Fruit fly (Drosophila melanogaster) whole organism, embryonic: ENCODE results near the gene Dpm2.

Experiments
- Asciz ChIP-seq: fragments of 200-800 bp; sonication (Bioruptor generic); optimal IDR thresholded peaks from 2 replicates; lab custom pipeline; 2017; ENCODE audit warnings: missing biosample characterization, mild to moderate bottlenecking, missing genetic modification characterization, missing genetic modification reagents
- Atf6 ChIP-seq: fragments of 200-800 bp; sonication (Bioruptor generic); IDR thresholded peaks from 2 replicates; pipeline ENCODE4 v1.3.6; 2022; ENCODE audit warnings: missing biosample characterization, missing genetic modification characterization
- Blimp-1 ChIP-seq: fragments of 200-800 bp; sonication (Bioruptor generic); optimal IDR thresholded peaks from 3 replicates; lab custom pipeline; 2018; ENCODE audit warnings: missing biosample characterization, missing genetic modification characterization, mild to moderate bottlenecking, moderate library complexity, missing genetic modification reagents
- CG11696 ChIP-seq: fragments of 200-800 bp; sonication (Bioruptor generic); IDR thresholded peaks from 2 replicates; pipeline ENCODE4 v1.3.6; 2022; ENCODE audit warnings: missing biosample characterization, missing genetic modification characterization
- CG12104 ChIP-seq: fragments of 200-800 bp; sonication (Bioruptor generic); optimal IDR thresholded peaks from 3 replicates; lab custom pipeline; 2016; ENCODE audit warnings: missing biosample characterization, missing genetic modification characterization
- CG12744 ChIP-seq: fragments of 200-800 bp; sonication (Bioruptor generic); optimal IDR thresholded peaks from 2 replicates; lab custom pipeline; 2016; ENCODE audit warnings: missing biosample characterization, missing genetic modification characterization
- CG14860 ChIP-seq: fragments of 200-800 bp; sonication (Bioruptor generic); IDR thresholded peaks from 3 replicates; pipeline ENCODE4 v1.3.6; 2022; ENCODE audit warnings: missing biosample characterization, missing genetic modification characterization; ENCODE audit not compliant: partially characterized antibody
- CG15011 ChIP-seq: fragments of 200-800 bp; sonication (Bioruptor generic); optimal IDR thresholded peaks from 3 replicates; lab custom pipeline; 2018; ENCODE audit warnings: missing biosample characterization, mild to moderate bottlenecking, missing genetic modification characterization
- CG16863 ChIP-seq: fragments of 200-800 bp; sonication (Bioruptor generic); optimal IDR thresholded peaks from 3 replicates; lab custom pipeline; 2016; ENCODE audit warnings: missing biosample characterization, missing genetic modification characterization
- CG18599 ChIP-seq: fragments of 200-800 bp; sonication (Bioruptor generic); optimal IDR thresholded peaks from 3 replicates; lab custom pipeline; 2017; ENCODE audit warnings: missing biosample characterization, missing genetic modification characterization, mild to moderate bottlenecking, moderate library complexity, missing genetic modification reagents
- CG18764 ChIP-seq: fragments of 200-800 bp; sonication (Bioruptor generic); optimal IDR thresholded peaks from 3 replicates; lab custom pipeline; 2016; ENCODE audit warnings: missing biosample characterization, missing genetic modification characterization
- CG2129 ChIP-seq: fragments of 200-800 bp; sonication (Bioruptor generic); IDR thresholded peaks from 2 replicates; pipeline ENCODE4 v1.3.6; 2022; ENCODE audit warnings: missing biosample characterization, missing genetic modification characterization; ENCODE audit not compliant: partially characterized antibody
- CG2678 ChIP-seq: fragments of 200-800 bp; sonication (Bioruptor generic); optimal IDR thresholded peaks from 3 replicates; lab custom pipeline; 2019; ENCODE audit warnings: missing biosample characterization, mild to moderate bottlenecking, missing genetic modification characterization, moderate library complexity
- CG33213 ChIP-seq: fragments of 200-800 bp; sonication (Bioruptor generic); optimal IDR thresholded peaks from 3 replicates; lab custom pipeline; 2016; ENCODE audit warnings: missing biosample characterization, missing genetic modification characterization
- CG4424 ChIP-seq: fragments of 200-800 bp; sonication (Bioruptor generic); optimal IDR thresholded peaks from 3 replicates; lab custom pipeline; 2016; ENCODE audit warnings: missing biosample characterization, missing genetic modification characterization
- CG4617 ChIP-seq: fragments of 200-800 bp; sonication (Bioruptor generic); optimal IDR thresholded peaks from 3 replicates; lab custom pipeline; 2016; ENCODE audit warnings: missing biosample characterization, missing genetic modification characterization, borderline replicate concordance
- CG6654 ChIP-seq: fragments of 200-800 bp; sonication (Bioruptor generic); optimal IDR thresholded peaks from 2 replicates; lab custom pipeline; 2017; ENCODE audit warnings: missing biosample characterization, mild to moderate bottlenecking, missing genetic modification characterization
- CG8359 ChIP-seq: fragments of 200-800 bp; sonication (Bioruptor generic); optimal IDR thresholded peaks from 2 replicates; lab custom pipeline; 2017; ENCODE audit warnings: missing biosample characterization, mild to moderate bottlenecking, missing genetic modification characterization, borderline replicate concordance
- D19A ChIP-seq: fragments of 200-800 bp; optimal IDR thresholded peaks from 3 replicates; lab custom pipeline; 2019; ENCODE audit warnings: missing biosample characterization, mild to moderate bottlenecking, missing genetic modification characterization, moderate library complexity
- Dll ChIP-seq: fragments of 200-800 bp; sonication (Bioruptor generic); IDR thresholded peaks from 4 replicates; pipeline ENCODE4 v1.3.6; 2022; ENCODE audit warnings: missing biosample characterization, missing genetic modification characterization; ENCODE audit not compliant: partially characterized antibody
- E2f2 ChIP-seq: fragments of 200-800 bp; sonication (Bioruptor generic); IDR thresholded peaks from 2 replicates; pipeline ENCODE4 v1.3.6; 2022; ENCODE audit warnings: missing biosample characterization, missing genetic modification characterization
- ERR ChIP-seq: fragments of 200-800 bp; sonication (Bioruptor generic); optimal IDR thresholded peaks from 2 replicates; lab custom pipeline; 2016; ENCODE audit warnings: missing biosample characterization, missing genetic modification characterization
- Gsc ChIP-seq: fragments of 200-800 bp; sonication (Bioruptor generic); IDR thresholded peaks from 2 replicates; pipeline ENCODE4 v1.3.6; 2022; ENCODE audit warnings: missing biosample characterization, missing genetic modification characterization
- HLHmδ ChIP-seq: fragments of 200-800 bp; sonication (Bioruptor generic); optimal IDR thresholded peaks from 2 replicates; lab custom pipeline; 2018; ENCODE audit warnings: missing biosample characterization, mild to moderate bottlenecking, missing genetic modification characterization, moderate library complexity
- Jarid2 ChIP-seq: fragments of 200-800 bp; sonication (Bioruptor generic); optimal IDR thresholded peaks from 3 replicates; lab custom pipeline; 2017; ENCODE audit warnings: mild to moderate bottlenecking, missing biosample characterization, missing genetic modification reagents, missing genetic modification characterization
- Lhr ChIP-seq: fragments of 200-800 bp; sonication (Bioruptor generic); optimal IDR thresholded peaks from 3 replicates; lab custom pipeline; 2017; ENCODE audit warnings: mild to moderate bottlenecking, missing biosample characterization, missing genetic modification reagents, missing genetic modification characterization
- Max ChIP-seq: fragments of 200-800 bp; sonication (Bioruptor generic); optimal IDR thresholded peaks from 2 replicates; lab custom pipeline; 2016; ENCODE audit warnings: missing biosample characterization, mild to moderate bottlenecking, missing genetic modification characterization
- Pdp1 ChIP-seq, 2 experiments: fragments of 200-800 bp; sonication (Bioruptor generic); optimal IDR thresholded peaks; 3 replicates each; lab custom pipeline; 2016; ENCODE audit warnings: missing biosample characterization in 2 of 2, missing genetic modification characterization in 2 of 2, mild to moderate bottlenecking in 1 of 2, moderate library complexity in 1 of 2
- Usf ChIP-seq: fragments of 200-800 bp; sonication (Bioruptor generic); optimal IDR thresholded peaks from 2 replicates; lab custom pipeline; 2017; ENCODE audit warnings: missing genotype, missing biosample characterization, missing genetic modification characterization
- Xbp1 ChIP-seq: fragments of 200-800 bp; sonication (Bioruptor generic); optimal IDR thresholded peaks from 3 replicates; lab custom pipeline; 2016; ENCODE audit warnings: missing biosample characterization, mild to moderate bottlenecking, missing genetic modification characterization
- ato ChIP-seq: fragments of 200-800 bp; sonication (Bioruptor generic); IDR thresholded peaks from 2 replicates; pipeline ENCODE4 v1.3.6; 2022; ENCODE audit warnings: missing biosample characterization, missing genetic modification characterization; ENCODE audit not compliant: partially characterized antibody
- chif ChIP-seq, 2 experiments: fragments of 200-800 bp; sonication (Bioruptor generic); optimal IDR thresholded peaks; 3 replicates each; lab custom pipeline; 2016; ENCODE audit warnings: missing biosample characterization in 2 of 2, missing genetic modification characterization in 2 of 2
- chinmo ChIP-seq: fragments of 200-800 bp; sonication (Bioruptor generic); IDR thresholded peaks from 4 replicates; pipeline ENCODE4 v1.3.6; 2022; ENCODE audit warnings: missing biosample characterization, missing genetic modification characterization; ENCODE audit not compliant: partially characterized antibody
- grn ChIP-seq: fragments of 200-800 bp; sonication (Bioruptor generic); optimal IDR thresholded peaks from 3 replicates; lab custom pipeline; 2017; ENCODE audit warnings: missing biosample characterization, missing genetic modification characterization
- jing ChIP-seq: fragments of 200-800 bp; sonication (Bioruptor generic); optimal IDR thresholded peaks from 2 replicates; lab custom pipeline; 2018; ENCODE audit warnings: missing biosample characterization, mild to moderate bottlenecking, missing genetic modification characterization
- kni ChIP-seq: fragments of 200-800 bp; sonication (Bioruptor generic); optimal IDR thresholded peaks from 3 replicates; lab custom pipeline; 2017; ENCODE audit warnings: mild to moderate bottlenecking, missing biosample characterization, missing genetic modification reagents, missing genetic modification characterization
- lab ChIP-seq: fragments of 200-800 bp; sonication (Bioruptor generic); optimal IDR thresholded peaks from 3 replicates; lab custom pipeline; 2017; ENCODE audit warnings: missing biosample characterization, missing genetic modification characterization, mild to moderate bottlenecking, moderate library complexity, missing genetic modification reagents
- nom ChIP-seq: fragments of 200-800 bp; sonication (Bioruptor generic); optimal IDR thresholded peaks from 2 replicates; lab custom pipeline; 2017; ENCODE audit warnings: missing biosample characterization, missing genetic modification characterization, mild to moderate bottlenecking, moderate library complexity, missing genetic modification reagents
- oc ChIP-seq: fragments of 200-800 bp; sonication (Bioruptor generic); optimal IDR thresholded peaks from 2 replicates; lab custom pipeline; 2018; ENCODE audit warnings: missing biosample characterization, mild to moderate bottlenecking, missing genetic modification characterization, moderate library complexity
- pnt ChIP-seq: fragments of 200-800 bp; sonication (Bioruptor generic); optimal IDR thresholded peaks from 3 replicates; lab custom pipeline; 2016; ENCODE audit warnings: missing biosample characterization, missing genetic modification characterization
- pros ChIP-seq: fragments of 200-800 bp; sonication (Bioruptor generic); optimal IDR thresholded peaks from 3 replicates; lab custom pipeline; 2019; ENCODE audit warnings: missing biosample characterization, mild to moderate bottlenecking, missing genetic modification characterization, moderate library complexity
- schlank ChIP-seq: fragments of 200-800 bp; sonication (Bioruptor generic); optimal IDR thresholded peaks from 2 replicates; lab custom pipeline; 2018; ENCODE audit warnings: missing biosample characterization, mild to moderate bottlenecking, missing genetic modification characterization
- sima ChIP-seq: fragments of 200-800 bp; sonication (Bioruptor generic); optimal IDR thresholded peaks from 2 replicates; lab custom pipeline; 2016; ENCODE audit warnings: missing biosample characterization, missing genetic modification characterization
- slbo ChIP-seq: fragments of 200-800 bp; sonication (Bioruptor generic); IDR thresholded peaks from 2 replicates; pipeline ENCODE4 v1.3.6; 2022; ENCODE audit warnings: missing biosample characterization, missing genetic modification characterization
- trem ChIP-seq: fragments of 200-800 bp; optimal IDR thresholded peaks from 3 replicates; lab custom pipeline; 2019; ENCODE audit warnings: missing biosample characterization, mild to moderate bottlenecking, missing genetic modification characterization, moderate library complexity
- vnd ChIP-seq: fragments of 200-800 bp; sonication (Bioruptor generic); IDR thresholded peaks from 3 replicates; pipeline ENCODE4 v1.3.6; 2022; ENCODE audit warnings: missing biosample characterization, missing genetic modification characterization; ENCODE audit not compliant: partially characterized antibody
- vvl ChIP-seq: fragments of 200-800 bp; sonication (Bioruptor generic); IDR thresholded peaks from 2 replicates; pipeline ENCODE4 v1.3.6; 2022; ENCODE audit warnings: missing biosample characterization, missing genetic modification characterization
- wdn ChIP-seq: fragments of 200-800 bp; sonication (Bioruptor generic); IDR thresholded peaks from 2 replicates; pipeline ENCODE4 v1.3.6; 2022; ENCODE audit warnings: missing biosample characterization, missing genetic modification characterization
- zfh2 ChIP-seq: fragments of 200-800 bp; sonication (Bioruptor generic); optimal IDR thresholded peaks from 2 replicates; lab custom pipeline; 2016; ENCODE audit warnings: missing biosample characterization, missing genetic modification characterization

Gene Dpm2

dm6 chr3L:3351814-3352359, 32.5 kb downstream of the Dpm2 start:
- TF ChIP-seq wdn (no peak), HLHmδ (GFP tag; lab: Kevin White, UChicago) (no peak), CG12104 (no peak), CG16863 (no peak), Gsc (GFP tag; lab: Robert Waterston, UW) (no peak), vvl (GFP tag; lab: Robert Waterston, UW) (0 out of 2 replicates have a peak, but pooled peaks have one; percentile 24), CG11696 (GFP tag; lab: Robert Waterston, UW) (no peak), Lhr (no peak), chinmo (no peak), Xbp1 (GFP tag; lab: Kevin White, UChicago) (no peak), zfh2 (GFP tag; lab: Kevin White, UChicago) (no peak), CG14860 (GFP tag; lab: Robert Waterston, UW) (no peak), jing (GFP tag; lab: Kevin White, UChicago) (no peak), pnt (GFP tag; lab: Kevin White, UChicago) (no peak), CG15011 (GFP tag; lab: Kevin White, UChicago) (no peak), pros (GFP tag; lab: Kevin White, UChicago) (peak; percentile 9), ERR (no peak), CG4424 (no peak), lab (GFP tag; lab: Kevin White, UChicago) (no peak), Usf (GFP tag; lab: Kevin White, UChicago) (no peak), CG6654 (GFP tag; lab: Kevin White, UChicago) (no peak), CG33213 (no peak), sima (GFP tag; lab: Kevin White, UChicago) (no peak), Atf6 (no peak), nom (GFP tag; lab: Kevin White, UChicago) (no peak), Dll (GFP tag; lab: Robert Waterston, UW) (no peak), CG12744 (no peak), D19A (tag; lab: Kevin White, UChicago) (no peak), CG8359 (GFP tag; lab: Kevin White, UChicago) (no peak), vnd (GFP tag; lab: Robert Waterston, UW) (no peak), ato (GFP tag; lab: Robert Waterston, UW) (no peak), CG4617 (no peak), grn (peak; percentile 67), CG2129 (GFP tag; lab: Robert Waterston, UW) (no peak), Blimp-1 (GFP tag; lab: Kevin White, UChicago) (peak; percentile 83), Asciz (GFP tag; lab: Kevin White, UChicago) (no peak), Jarid2 (GFP tag; lab: Kevin White, UChicago) (no peak), kni (GFP tag; lab: Kevin White, UChicago) (peak; percentile 72), E2f2 (GFP tag; lab: Robert Waterston, UW) (no peak), Max (GFP tag; lab: Kevin White, UChicago) (no peak), CG18599 (GFP tag; lab: Kevin White, UChicago) (no peak), CG18764 (GFP tag; lab: Kevin White, UChicago) (no peak), Pdp1 (GFP tag; optimal IDR thresholded peaks at IDR 0.05; lab: Kevin White, UChicago) (no peak), slbo (no peak), chif (GFP tag; optimal IDR thresholded peaks at IDR 0.05; lab: Kevin White, UChicago) (no peak), CG2678 (tag; lab: Kevin White, UChicago) (no peak), trem (tag; lab: Kevin White, UChicago) (no peak), schlank (no peak), oc (tag; lab: Kevin White, UChicago) (peak; percentile 50)
